Fruit fly (Drosophila melanogaster) whole organism, adult: ENCODE results near the gene eIF3g1.
A peak's percentile ranks its signal among the peaks of the same experiment; 100 is the strongest.

ENCODE experiments used
- CG11617 ChIP-seq: fragments of 200-800 bp; sonication (Bioruptor generic); optimal IDR thresholded peaks from 2 replicates; lab custom pipeline; 2017; ENCODE audit warnings: mild to moderate bottlenecking, missing biosample characterization, missing genetic modification reagents, missing genetic modification characterization
- CG14711 ChIP-seq: fragments of 200-800 bp; sonication (Bioruptor generic); optimal IDR thresholded peaks from 2 replicates; lab custom pipeline; 2018; ENCODE audit warnings: missing biosample characterization, mild to moderate bottlenecking, missing genetic modification characterization, moderate library complexity
- CG7101 ChIP-seq: fragments of 200-800 bp; sonication (Bioruptor generic); optimal IDR thresholded peaks from 2 replicates; lab custom pipeline; 2018; ENCODE audit warnings: missing biosample characterization, mild to moderate bottlenecking, missing genetic modification characterization, moderate library complexity
- Clk ChIP-seq: fragments of 200-800 bp; sonication (Bioruptor generic); optimal IDR thresholded peaks from 2 replicates; lab custom pipeline; 2017; ENCODE audit warnings: missing biosample characterization, missing genetic modification characterization
- Crg-1 ChIP-seq: fragments of 200-800 bp; sonication (Bioruptor generic); optimal IDR thresholded peaks from 2 replicates; lab custom pipeline; 2016; ENCODE audit warnings: missing biosample characterization, missing genetic modification characterization
- cic ChIP-seq: fragments of 200-800 bp; sonication (Bioruptor generic); optimal IDR thresholded peaks from 2 replicates; lab custom pipeline; 2017; ENCODE audit warnings: missing biosample characterization, mild to moderate bottlenecking, missing genetic modification characterization, moderate library complexity
- cnc ChIP-seq, 2 experiments: fragments of >200 bp; optimal IDR thresholded peaks; 2 replicates each; lab custom pipeline; 2017
- kay ChIP-seq: fragments of 200-800 bp; sonication (Bioruptor generic); peaks from one replicate; lab custom pipeline; 2016; ENCODE audit warnings: missing biosample characterization, missing genetic modification characterization, borderline replicate concordance
- ovo ChIP-seq: fragments of 200-800 bp; sonication (Bioruptor generic); optimal IDR thresholded peaks from 2 replicates; lab custom pipeline; 2016; ENCODE audit warnings: missing biosample characterization, missing genetic modification characterization
- tj ChIP-seq: fragments of 200-800 bp; sonication (Bioruptor generic); optimal IDR thresholded peaks from 3 replicates; lab custom pipeline; 2017; ENCODE audit warnings: missing biosample characterization, mild to moderate bottlenecking, missing genetic modification characterization, moderate library complexity

- TF ChIP-seq cnc (optimal IDR thresholded peaks at IDR 0.05; lab: Kevin White, UChicago): no peak
- peak; percentile 16 for TF ChIP-seq CG14711 (tag; lab: Kevin White, UChicago)
- TF ChIP-seq Clk (GFP tag; lab: Kevin White, UChicago): no peak
- peak; percentile 31 for TF ChIP-seq CG7101 (tag; lab: Kevin White, UChicago)
- TF ChIP-seq kay (GFP tag; lab: Kevin White, UChicago): no peak
- peak; percentile 93 for TF ChIP-seq tj (GFP tag; lab: Kevin White, UChicago)
- TF ChIP-seq cic (GFP tag; lab: Kevin White, UChicago): no peak
- TF ChIP-seq Crg-1 (GFP tag; lab: Kevin White, UChicago): no peak
- no peak for TF ChIP-seq CG11617 (GFP tag; lab: Kevin White, UChicago)
- TF ChIP-seq ovo (GFP tag; lab: Kevin White, UChicago): no peak
These were observed 6.2 kb downstream of the eIF3g1 start, which contains the start of the genes Klp3A and Zw10 for dm6 chrX:2603851-2604505.
